Worm (Caenorhabditis elegans): Measurements from ENCODE around the gene srxa-11.

Gene srxa-11

ce11 chrV:13902495-13902894 lies 21.5 kb upstream of the srxa-11 start, which contains the start of gene C06B3.1:
C06B3.1 (plus strand) TSS chrV:13902795.
- TF ChIP-seq W03F9.2 (tag; optimal IDR thresholded peaks at IDR 0.05) (no peak), dao-5 (tag; optimal IDR thresholded peaks at IDR 0.05) (no peak), him-1 (tag; optimal IDR thresholded peaks at IDR 0.05) (no peak)

DNA sequence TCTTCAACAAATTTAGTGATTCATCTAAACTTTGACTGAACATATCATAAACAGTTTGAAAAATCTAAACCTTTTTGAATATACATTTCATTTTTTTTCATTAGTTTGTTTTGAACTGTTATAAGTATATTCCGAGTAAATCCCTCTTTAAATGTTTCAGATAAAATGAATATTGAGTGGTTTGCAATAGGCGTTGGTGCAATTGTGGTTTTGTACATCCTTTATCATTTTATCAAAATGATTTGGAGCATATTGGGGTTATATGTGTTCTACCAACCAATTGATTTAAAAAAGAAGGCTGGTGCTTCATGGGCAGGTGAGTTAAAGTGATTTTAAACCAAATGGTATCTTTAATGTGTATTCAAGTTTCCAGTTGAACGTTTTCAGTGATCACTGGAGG lies 19.5 kb upstream of the srxa-11 start, which contains the start of gene stdh-3:
Gene stdh-3 (plus strand): TSS at position 166 of the 400 bp plus-strand sequence.
- TF ChIP-seq W03F9.2 (tag; optimal IDR thresholded peaks at IDR 0.05) (no peak), dao-5 (tag; optimal IDR thresholded peaks at IDR 0.05) (no peak), him-1 (tag; optimal IDR thresholded peaks at IDR 0.05) (no peak)

DNA sequence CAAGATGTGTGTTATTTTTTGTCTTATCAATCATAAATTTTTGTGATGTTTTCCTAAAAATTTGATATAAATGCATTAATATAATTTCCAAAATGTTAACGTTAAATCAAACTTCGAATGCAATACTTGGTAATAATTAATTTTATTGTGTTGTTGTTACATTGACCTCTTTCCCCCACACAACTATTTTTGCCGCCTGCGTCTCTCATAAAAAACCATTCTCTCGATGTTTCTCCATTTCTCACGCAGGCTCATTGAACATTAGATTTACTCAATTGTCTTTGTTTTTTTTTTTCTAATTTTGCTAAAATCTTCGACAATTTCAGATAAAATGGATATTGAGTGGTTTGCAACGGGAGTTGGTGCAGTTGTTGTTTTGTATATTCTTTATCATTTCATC lies 17.8 kb upstream of the srxa-11 start, which contains the start of gene stdh-1:
Gene stdh-1 (plus strand): TSS at position 327 of the 400 bp plus-strand sequence.
- no peak for TF ChIP-seq dao-5 (tag; optimal IDR thresholded peaks at IDR 0.05)
- TF ChIP-seq him-1 (tag; optimal IDR thresholded peaks at IDR 0.05) = no peak
- no peak for TF ChIP-seq W03F9.2 (tag; optimal IDR thresholded peaks at IDR 0.05)

ce11 chrV:13907557-13908104 lies 16.3 kb upstream of the srxa-11 start:
- TF ChIP-seq dao-5 (tag; optimal IDR thresholded peaks at IDR 0.05) (no peak), W03F9.2 (tag; optimal IDR thresholded peaks at IDR 0.05) (no peak), him-1 (tag; optimal IDR thresholded peaks at IDR 0.05) (no peak)

DNA sequence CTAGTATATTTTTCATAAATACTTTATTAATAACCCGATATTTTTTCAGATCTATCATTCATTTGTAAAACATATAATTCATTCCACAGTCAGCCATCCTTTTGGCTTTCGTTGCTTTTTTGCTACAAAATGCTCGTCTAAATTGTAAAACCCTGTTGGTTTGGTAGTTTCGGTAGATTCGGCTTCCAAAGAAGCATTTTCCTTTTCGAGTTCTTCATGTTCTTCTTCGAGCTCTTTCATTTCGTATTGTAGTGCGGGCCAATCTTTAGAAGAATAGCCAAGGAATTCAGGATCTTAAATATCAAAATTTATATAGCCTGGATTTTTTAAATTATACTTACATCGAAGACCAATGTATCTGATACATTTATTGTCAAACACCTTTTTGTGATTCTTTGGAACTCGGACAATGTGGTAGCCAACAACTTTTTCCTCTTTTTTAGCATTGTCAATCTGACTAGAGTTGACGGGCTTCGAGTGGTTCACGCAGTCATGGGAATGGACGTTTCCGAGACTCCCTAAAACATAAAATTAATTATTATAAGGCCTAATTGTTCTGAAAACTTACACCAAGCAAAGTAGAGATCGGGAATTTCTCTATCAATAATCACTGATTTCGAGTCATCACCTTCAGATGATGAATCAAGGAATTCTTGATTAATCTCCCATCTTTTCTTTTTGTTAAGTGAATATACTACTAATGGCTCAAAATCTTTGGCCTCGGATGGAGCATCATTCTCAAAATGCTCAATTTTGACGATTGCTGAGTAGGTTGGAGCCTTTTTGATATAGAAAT lies 15.6 kb upstream of the srxa-11 start:
- TF ChIP-seq him-1 (tag; optimal IDR thresholded peaks at IDR 0.05) = no peak
- TF ChIP-seq W03F9.2 (tag; optimal IDR thresholded peaks at IDR 0.05) = no peak
- TF ChIP-seq dao-5 (tag; optimal IDR thresholded peaks at IDR 0.05) = no peak

- TF ChIP-seq W03F9.2 (tag; optimal IDR thresholded peaks at IDR 0.05) (no peak), him-1 (tag; optimal IDR thresholded peaks at IDR 0.05) (no peak), dao-5 (tag; optimal IDR thresholded peaks at IDR 0.05) (no peak)
Measured at ce11 chrV:13908916-13909176, 15.1 kb upstream of the srxa-11 start, which contains the start of gene C06B3.6. C06B3.6 (minus strand) TSS chrV:13908967.

ce11 chrV:13909400-13909799 lies 14.6 kb upstream of the srxa-11 start, which contains the start of gene C06B3.7:
C06B3.7 (plus strand) TSS chrV:13909686.
- TF ChIP-seq him-1 (tag; optimal IDR thresholded peaks at IDR 0.05) = no peak
- peak; percentile 73 for TF ChIP-seq W03F9.2 (tag; optimal IDR thresholded peaks at IDR 0.05)

DNA sequence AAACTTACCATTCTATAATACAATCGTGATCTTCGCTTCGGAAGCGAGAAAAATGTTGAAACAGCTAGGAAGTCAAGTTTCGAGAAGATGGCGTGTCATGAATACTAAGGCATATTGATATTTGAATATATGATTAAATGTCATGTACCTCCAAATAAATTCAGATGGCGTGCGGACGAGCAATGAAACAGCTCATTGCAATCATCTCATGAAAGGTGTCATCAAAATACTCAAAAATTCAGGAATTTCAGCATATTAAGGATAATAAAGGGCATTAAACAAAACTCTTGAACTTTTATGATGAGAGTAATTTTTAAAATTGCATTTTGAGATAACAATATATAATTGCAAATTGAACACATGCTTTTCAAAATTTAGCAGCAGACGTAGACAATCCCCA lies 8.6 kb upstream of the srxa-11 start, which contains the start of gene gcy-32:
Gene gcy-32 (minus strand): TSS at position 101 of the 400 bp plus-strand sequence.
- no peak for TF ChIP-seq dao-5 (tag; optimal IDR thresholded peaks at IDR 0.05)
- no peak for TF ChIP-seq W03F9.2 (tag; optimal IDR thresholded peaks at IDR 0.05)
- TF ChIP-seq him-1 (tag; optimal IDR thresholded peaks at IDR 0.05) = no peak

ce11 chrV:13916196-13916595 lies 7.8 kb upstream of the srxa-11 start, which contains the start of gene str-252:
str-252 (plus strand) TSS chrV:13916496.
- TF ChIP-seq dao-5 (tag; optimal IDR thresholded peaks at IDR 0.05) (no peak), W03F9.2 (tag; optimal IDR thresholded peaks at IDR 0.05) (no peak), him-1 (tag; optimal IDR thresholded peaks at IDR 0.05) (no peak)

DNA sequence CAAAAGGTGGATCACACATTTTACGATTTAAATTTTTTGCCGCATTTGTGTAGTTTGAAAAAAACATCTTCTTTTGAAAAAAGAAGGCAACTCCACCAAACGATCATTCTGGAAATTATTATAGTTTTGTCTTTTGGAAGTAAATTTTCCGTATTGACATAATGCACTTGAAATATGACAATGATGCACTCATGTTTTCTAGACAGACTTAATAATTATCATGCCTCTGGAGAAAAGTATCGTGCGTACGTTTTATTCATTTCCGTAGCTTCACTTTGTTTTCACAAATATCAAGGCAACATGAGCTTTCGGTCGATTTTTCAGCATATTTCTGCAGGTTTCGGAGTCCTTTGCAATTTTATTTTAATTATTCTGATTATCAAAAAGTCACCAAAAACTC lies 5.6 kb upstream of the srxa-11 start, which contains the start of gene str-250:
Gene str-250 (plus strand): TSS at position 301 of the 400 bp plus-strand sequence.
- TF ChIP-seq W03F9.2 (tag; optimal IDR thresholded peaks at IDR 0.05) (no peak), dao-5 (tag; optimal IDR thresholded peaks at IDR 0.05) (no peak), him-1 (tag; optimal IDR thresholded peaks at IDR 0.05) (no peak)

DNA sequence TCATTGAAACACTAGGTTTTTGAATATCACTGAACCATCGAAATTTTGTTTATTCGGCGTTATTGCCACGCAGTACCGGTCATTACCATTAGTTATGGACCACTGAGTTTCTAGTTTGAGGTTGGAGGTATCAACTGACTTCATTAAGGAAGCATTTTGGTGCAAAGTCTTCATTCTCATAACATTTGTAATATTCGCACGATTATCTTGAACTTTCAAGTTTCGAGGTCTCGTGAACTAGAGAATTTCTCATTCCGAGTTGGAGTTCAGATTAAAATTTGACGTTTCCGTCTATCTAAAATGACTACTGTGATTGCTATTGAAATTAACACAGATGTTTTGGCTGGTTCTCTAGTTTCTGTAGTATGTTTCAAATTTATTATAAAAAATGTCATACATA lies 3.2 kb upstream of the srxa-11 start, which contains the start of gene srx-42:
Gene srx-42 (plus strand): TSS at position 301 of the 400 bp plus-strand sequence.
- TF ChIP-seq dao-5 (tag; optimal IDR thresholded peaks at IDR 0.05) = no peak

ce11 chrV:13926398-13926797 lies 2.4 kb downstream of the srxa-11 start, which contains the start of gene srxa-12:
srxa-12 (plus strand) TSS chrV:13926698.
- TF ChIP-seq dao-5 (tag; optimal IDR thresholded peaks at IDR 0.05) = no peak
- no peak for TF ChIP-seq him-1 (tag; optimal IDR thresholded peaks at IDR 0.05)
- TF ChIP-seq W03F9.2 (tag; optimal IDR thresholded peaks at IDR 0.05) = no peak

- TF ChIP-seq W03F9.2 (tag; optimal IDR thresholded peaks at IDR 0.05) = no peak
Measured at ce11 chrV:13929503-13929902, 5.6 kb downstream of the srxa-11 start, which contains the start of gene srxa-13. srxa-13 (plus strand) TSS chrV:13929803.

DNA sequence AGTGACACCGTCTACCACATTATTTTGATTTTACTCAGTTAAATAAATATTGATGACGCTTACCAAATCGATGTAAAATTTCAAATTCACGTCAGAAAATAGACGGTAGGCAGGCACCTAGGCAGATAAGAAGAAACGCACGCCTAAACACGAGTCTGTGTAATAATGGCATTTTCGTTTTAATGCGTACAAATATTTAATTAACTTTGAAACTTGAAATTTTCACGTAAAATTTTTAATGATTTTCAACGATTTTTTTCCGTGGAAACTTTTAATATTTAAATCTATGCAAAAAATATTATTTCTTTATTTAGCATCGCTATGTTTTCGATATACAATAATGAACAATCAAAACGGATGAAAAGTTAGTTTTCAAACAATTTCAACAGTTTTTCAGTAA lies 7.3 kb downstream of the srxa-11 start, which contains the start of gene C06B3.16:
Gene C06B3.16 (plus strand): TSS at position 301 of the 400 bp plus-strand sequence.
- no peak for TF ChIP-seq dao-5 (tag; optimal IDR thresholded peaks at IDR 0.05)
- TF ChIP-seq him-1 (tag; optimal IDR thresholded peaks at IDR 0.05) = no peak
- no peak for TF ChIP-seq W03F9.2 (tag; optimal IDR thresholded peaks at IDR 0.05)

All from whole organism, L4/young adult.